Worm (Caenorhabditis elegans) whole organism, L1 larva: ENCODE measurements around the gene F49E12.7.

Source experiments
- aha-1 ChIP-seq: fragments of 150-350 bp; optimal IDR thresholded peaks from 2 replicates; lab custom pipeline; 2014; ENCODE audit warnings: missing biosample characterization, missing genetic modification characterization
- aly-2 ChIP-seq: fragments of 150-350 bp; optimal IDR thresholded peaks from 2 replicates; lab custom pipeline; 2014; ENCODE audit warnings: missing biosample characterization, missing genetic modification characterization
- ces-1 ChIP-seq: fragments of 150-350 bp; optimal IDR thresholded peaks from 2 replicates; lab custom pipeline; 2014; ENCODE audit warnings: missing biosample characterization, missing genetic modification reagents, missing genetic modification characterization
- lin-13 ChIP-seq: fragments of 150-350 bp; optimal IDR thresholded peaks from 2 replicates; lab custom pipeline; 2014; ENCODE audit warnings: missing biosample characterization, missing genetic modification reagents, missing genetic modification characterization
- nhr-12 ChIP-seq: sonication (generic microtip); optimal IDR thresholded peaks from 2 replicates; lab custom pipeline; 2017; ENCODE audit warnings: missing biosample characterization, missing genetic modification characterization
- sptf-1 ChIP-seq: fragments of 150-350 bp; optimal IDR thresholded peaks from 2 replicates; lab custom pipeline; 2014; ENCODE audit warnings: missing biosample characterization, missing genetic modification characterization

DNA sequence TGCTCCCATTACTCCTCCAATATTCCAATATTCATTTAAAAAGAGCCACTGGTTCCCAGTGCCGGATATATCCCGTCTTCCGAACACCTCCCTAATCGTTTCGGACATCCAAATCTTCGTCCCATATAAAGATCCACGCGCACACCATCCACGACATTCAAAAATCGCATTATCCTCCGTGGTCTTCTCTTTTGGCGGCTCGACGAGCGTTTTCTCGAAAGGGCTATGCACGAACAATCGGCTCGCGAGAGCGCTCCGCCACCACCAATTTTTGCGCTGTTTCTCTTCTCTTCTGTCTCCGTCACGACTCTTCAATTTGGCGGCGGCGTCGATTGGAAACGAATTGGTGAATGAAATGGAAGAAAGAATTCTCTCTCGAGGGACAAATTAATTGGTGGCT, 42.7 kb downstream of the F49E12.7 start:
- TF ChIP-seq aha-1 (tag; lab: Kevin White, UChicago) (no peak), sptf-1 (tag; lab: Kevin White, UChicago) (no peak), lin-13 (GFP tag; lab: Kevin White, UChicago) (no peak), ces-1 (GFP tag; lab: Kevin White, UChicago) (no peak), aly-2 (tag; lab: Kevin White, UChicago) (no peak), nhr-12 (tag; lab: Kevin White, UChicago) (no peak)
